Fruit fly (Drosophila melanogaster) whole organism, embryonic: Measurements from ENCODE around the gene ver.

Experiments used
- ATbp ChIP-seq: fragments of 200-800 bp; sonication (Bioruptor generic); optimal IDR thresholded peaks from 2 replicates; lab custom pipeline; 2017; ENCODE audit warnings: missing biosample characterization, mild to moderate bottlenecking, missing genetic modification characterization, missing genetic modification reagents
- Atf-2 ChIP-seq: fragments of 200-800 bp; sonication (Bioruptor generic); optimal IDR thresholded peaks from 2 replicates; lab custom pipeline; 2016; ENCODE audit warnings: missing biosample characterization, missing genetic modification characterization
- Atf6 ChIP-seq: fragments of 200-800 bp; sonication (Bioruptor generic); IDR thresholded peaks from 2 replicates; pipeline ENCODE4 v1.3.6; 2022; ENCODE audit warnings: missing biosample characterization, missing genetic modification characterization
- CG10209 ChIP-seq: fragments of 200-800 bp; sonication (Bioruptor generic); optimal IDR thresholded peaks from 3 replicates; lab custom pipeline; 2017; ENCODE audit warnings: missing biosample characterization, mild to moderate bottlenecking, missing genetic modification characterization, missing genetic modification reagents
- CG12071 ChIP-seq: fragments of 200-800 bp; sonication (Bioruptor generic); optimal IDR thresholded peaks from 3 replicates; lab custom pipeline; 2018; ENCODE audit warnings: missing biosample characterization, mild to moderate bottlenecking, missing genetic modification characterization
- CG12744 ChIP-seq: fragments of 200-800 bp; sonication (Bioruptor generic); optimal IDR thresholded peaks from 2 replicates; lab custom pipeline; 2016; ENCODE audit warnings: missing biosample characterization, missing genetic modification characterization
- CG15011 ChIP-seq: fragments of 200-800 bp; sonication (Bioruptor generic); optimal IDR thresholded peaks from 3 replicates; lab custom pipeline; 2018; ENCODE audit warnings: missing biosample characterization, mild to moderate bottlenecking, missing genetic modification characterization
- CG15269 ChIP-seq: fragments of 200-800 bp; sonication (Bioruptor generic); optimal IDR thresholded peaks from 2 replicates; lab custom pipeline; 2018; ENCODE audit warnings: missing biosample characterization, mild to moderate bottlenecking, missing genetic modification characterization, moderate library complexity
- CG15601 ChIP-seq: fragments of 200-800 bp; sonication (Bioruptor generic); optimal IDR thresholded peaks from 3 replicates; lab custom pipeline; 2019; ENCODE audit warnings: missing biosample characterization, mild to moderate bottlenecking, missing genetic modification characterization, moderate library complexity
- CG17186 ChIP-seq: fragments of 200-800 bp; sonication (Bioruptor generic); optimal IDR thresholded peaks from 3 replicates; lab custom pipeline; 2017; ENCODE audit warnings: missing biosample characterization, missing genetic modification reagents, missing genetic modification characterization
- CG17359 ChIP-seq: fragments of 200-800 bp; sonication (Bioruptor generic); optimal IDR thresholded peaks from 3 replicates; lab custom pipeline; 2018; ENCODE audit warnings: missing biosample characterization, mild to moderate bottlenecking, missing genetic modification characterization, moderate library complexity
- CG17612 ChIP-seq: fragments of 200-800 bp; sonication (Bioruptor generic); IDR thresholded peaks from 2 replicates; pipeline ENCODE4 v1.3.6; 2022; ENCODE audit warnings: missing biosample characterization, missing genetic modification characterization
- CG2202 ChIP-seq: fragments of 200-800 bp; sonication (Bioruptor generic); optimal IDR thresholded peaks from 2 replicates; lab custom pipeline; 2018; ENCODE audit warnings: missing biosample characterization, mild to moderate bottlenecking, missing genetic modification characterization
- CG2875 ChIP-seq: fragments of 200-800 bp; sonication (Bioruptor generic); optimal IDR thresholded peaks from 2 replicates; lab custom pipeline; 2017; ENCODE audit warnings: missing biosample characterization, mild to moderate bottlenecking, missing genetic modification characterization, missing genetic modification reagents
- CG32532 ChIP-seq: fragments of 200-800 bp; sonication (Bioruptor generic); IDR thresholded peaks from 2 replicates; pipeline ENCODE4 v1.3.6; 2022; ENCODE audit warnings: missing biosample characterization, missing genetic modification characterization
- CG33557 ChIP-seq: fragments of 200-800 bp; sonication (Bioruptor generic); optimal IDR thresholded peaks from 2 replicates; lab custom pipeline; 2019; ENCODE audit warnings: missing biosample characterization, mild to moderate bottlenecking, missing genetic modification characterization, moderate library complexity
- CG4360 ChIP-seq: fragments of 200-800 bp; sonication (Bioruptor generic); IDR thresholded peaks from 2 replicates; pipeline ENCODE4 v1.3.6; 2022; ENCODE audit warnings: missing biosample characterization, missing genetic modification characterization
- CG5245 ChIP-seq: fragments of 200-800 bp; sonication (Bioruptor generic); optimal IDR thresholded peaks from 3 replicates; lab custom pipeline; 2016; ENCODE audit warnings: missing biosample characterization, missing genetic modification characterization
- CG6683 ChIP-seq: fragments of 200-800 bp; sonication (Bioruptor generic); optimal IDR thresholded peaks from 2 replicates; lab custom pipeline; 2017; ENCODE audit warnings: missing biosample characterization, mild to moderate bottlenecking, missing genetic modification characterization, missing genetic modification reagents
- CG8944 ChIP-seq: fragments of 200-800 bp; sonication (Bioruptor generic); optimal IDR thresholded peaks from 3 replicates; lab custom pipeline; 2016; ENCODE audit warnings: missing biosample characterization, missing genetic modification characterization
- Elba2 ChIP-seq: fragments of 200-800 bp; sonication (Bioruptor generic); optimal IDR thresholded peaks from 3 replicates; lab custom pipeline; 2016; ENCODE audit warnings: missing biosample characterization, missing genetic modification characterization
- HLH3B ChIP-seq: fragments of 200-800 bp; sonication (Bioruptor generic); IDR thresholded peaks from 2 replicates; pipeline ENCODE4 v1.3.6; 2022; ENCODE audit warnings: missing biosample characterization, missing genetic modification characterization
- HmgD ChIP-seq: fragments of 200-800 bp; sonication (Bioruptor generic); optimal IDR thresholded peaks from 3 replicates; lab custom pipeline; 2016; ENCODE audit warnings: missing biosample characterization, missing genetic modification characterization
- Hr51 ChIP-seq, 2 experiments: fragments of 200-800 bp; sonication (Bioruptor generic); optimal IDR thresholded peaks; 2 replicates in 1 of 2; 3 replicates in 1 of 2; lab custom pipeline; 2016 to 2018; ENCODE audit warnings: missing biosample characterization in 2 of 2, missing genetic modification characterization in 2 of 2, mild to moderate bottlenecking in 1 of 2, moderate library complexity in 1 of 2
- Lim3 ChIP-seq: fragments of 200-800 bp; sonication (Bioruptor generic); IDR thresholded peaks from 2 replicates; pipeline ENCODE4 v1.3.6; 2022; ENCODE audit warnings: missing biosample characterization, missing genetic modification characterization
- MESR4 ChIP-seq: fragments of 200-800 bp; sonication (Bioruptor generic); optimal IDR thresholded peaks from 2 replicates; lab custom pipeline; 2018; ENCODE audit warnings: missing biosample characterization, mild to moderate bottlenecking, missing genetic modification characterization, moderate library complexity
- Sry-β ChIP-seq: fragments of 200-800 bp; sonication (Bioruptor generic); optimal IDR thresholded peaks from 2 replicates; lab custom pipeline; 2018; ENCODE audit warnings: missing biosample characterization, mild to moderate bottlenecking, missing genetic modification characterization, moderate library complexity
- Taf1 ChIP-seq: fragments of 200-800 bp; sonication (Bioruptor generic); IDR thresholded peaks from 2 replicates; pipeline ENCODE4 v1.3.6; 2022; ENCODE audit warnings: missing biosample characterization, missing genetic modification characterization
- Tbp ChIP-seq: fragments of >200 bp; optimal IDR thresholded peaks from 2 replicates; lab custom pipeline; 2018; ENCODE audit warnings: missing biosample characterization, missing genetic modification characterization
- ac ChIP-seq: fragments of 200-800 bp; sonication (Bioruptor generic); optimal IDR thresholded peaks from 3 replicates; lab custom pipeline; 2017; ENCODE audit warnings: missing biosample characterization, mild to moderate bottlenecking, missing genetic modification characterization
- br ChIP-seq: fragments of >200 bp; optimal IDR thresholded peaks from 2 replicates; lab custom pipeline; 2017
- cad ChIP-seq: fragments of >200 bp; optimal IDR thresholded peaks from 2 replicates; lab custom pipeline; 2017; ENCODE audit warnings: missing biosample characterization, missing genetic modification characterization
- crc ChIP-seq: fragments of 200-800 bp; sonication (Bioruptor generic); optimal IDR thresholded peaks from 2 replicates; lab custom pipeline; 2016; ENCODE audit warnings: missing biosample characterization, missing genetic modification characterization
- crp ChIP-seq, 2 experiments: fragments of 200-800 bp; sonication (Bioruptor generic); optimal IDR thresholded peaks; 2 replicates in 1 of 2; 3 replicates in 1 of 2; lab custom pipeline; 2017; ENCODE audit warnings: missing biosample characterization in 2 of 2, missing genetic modification characterization in 2 of 2, mild to moderate bottlenecking in 1 of 2, moderate library complexity in 1 of 2
- fu2 ChIP-seq: fragments of 200-800 bp; sonication (Bioruptor generic); optimal IDR thresholded peaks from 2 replicates; lab custom pipeline; 2016; ENCODE audit warnings: missing biosample characterization, missing genetic modification characterization
- grn ChIP-seq: fragments of 200-800 bp; sonication (Bioruptor generic); optimal IDR thresholded peaks from 3 replicates; lab custom pipeline; 2017; ENCODE audit warnings: missing biosample characterization, missing genetic modification characterization
- gro ChIP-seq: fragments of 200-800 bp; sonication (Bioruptor generic); optimal IDR thresholded peaks from 2 replicates; lab custom pipeline; 2016; ENCODE audit warnings: missing biosample characterization, missing genetic modification characterization
- lola ChIP-seq, 3 experiments: fragments of >200 bp in 2 of 3; fragments of 200-800 bp in 1 of 3; sonication (Bioruptor generic) in 1 of 3; optimal IDR thresholded peaks; 2 replicates each; lab custom pipeline; 2017 to 2019; ENCODE audit warnings: missing biosample characterization in 3 of 3, missing genetic modification characterization in 3 of 3, mild to moderate bottlenecking in 1 of 3, moderate library complexity in 1 of 3
- pho ChIP-seq: fragments of 200-800 bp; sonication (Bioruptor generic); optimal IDR thresholded peaks from 2 replicates; lab custom pipeline; 2016; ENCODE audit warnings: missing biosample characterization, missing genetic modification characterization
- prd ChIP-seq, 3 experiments: fragments of >200 bp in 2 of 3; fragments of 200-800 bp in 1 of 3; sonication (Bioruptor generic) in 1 of 3; optimal IDR thresholded peaks in 2 of 3; IDR thresholded peaks in 1 of 3; 2 replicates in 2 of 3; 3 replicates in 1 of 3; pipeline versions ENCODE4 v1.3.6 to Lab custom; 2017 to 2022; ENCODE audit warnings: missing biosample characterization in 1 of 3, missing genetic modification characterization in 1 of 3
- ranshi ChIP-seq: fragments of 200-800 bp; sonication (Bioruptor generic); IDR thresholded peaks from 2 replicates; pipeline ENCODE4 v1.3.6; 2022; ENCODE audit warnings: missing biosample characterization, missing genetic modification characterization
- scrt ChIP-seq: fragments of 200-800 bp; sonication (Bioruptor generic); optimal IDR thresholded peaks from 2 replicates; lab custom pipeline; 2018; ENCODE audit warnings: missing biosample characterization, mild to moderate bottlenecking, missing genetic modification characterization, moderate library complexity
- tll ChIP-seq, 2 experiments: fragments of 200-800 bp in 1 of 2; fragments of >200 bp in 1 of 2; sonication (Bioruptor generic) in 1 of 2; optimal IDR thresholded peaks; 2 replicates each; lab custom pipeline; 2017 to 2019; ENCODE audit warnings: missing biosample characterization in 2 of 2, missing genetic modification characterization in 2 of 2, mild to moderate bottlenecking in 1 of 2, moderate library complexity in 1 of 2
- twi ChIP-seq: fragments of 200-800 bp; optimal IDR thresholded peaks from 2 replicates; lab custom pipeline; 2019; ENCODE audit warnings: missing biosample characterization, mild to moderate bottlenecking, missing genetic modification characterization, moderate library complexity
- unc-4 ChIP-seq: fragments of 200-800 bp; sonication (Bioruptor generic); IDR thresholded peaks from 2 replicates; pipeline ENCODE4 v1.3.6; 2022; ENCODE audit warnings: missing biosample characterization, missing genetic modification characterization; ENCODE audit not compliant: partially characterized antibody
- unpg ChIP-seq: fragments of 200-800 bp; sonication (Bioruptor generic); optimal IDR thresholded peaks from 3 replicates; lab custom pipeline; 2018; ENCODE audit warnings: missing biosample characterization, mild to moderate bottlenecking, missing genetic modification characterization, moderate library complexity
- wdn ChIP-seq: fragments of 200-800 bp; sonication (Bioruptor generic); IDR thresholded peaks from 2 replicates; pipeline ENCODE4 v1.3.6; 2022; ENCODE audit warnings: missing biosample characterization, missing genetic modification characterization
- wek ChIP-seq: fragments of 200-800 bp; sonication (Bioruptor generic); optimal IDR thresholded peaks from 3 replicates; lab custom pipeline; 2018; ENCODE audit warnings: missing biosample characterization, mild to moderate bottlenecking, missing genetic modification characterization, moderate library complexity
- zfh2 ChIP-seq: fragments of 200-800 bp; sonication (Bioruptor generic); optimal IDR thresholded peaks from 2 replicates; lab custom pipeline; 2016; ENCODE audit warnings: missing biosample characterization, missing genetic modification characterization

Gene ver

dm6 chr3L:12514762-12515215 is 9.0 kb upstream of the ver start, which contains the start of the genes sti and tral (continued):
- TF ChIP-seq Elba2 (peak; percentile 65), Hr51 (GFP tag; optimal IDR thresholded peaks at IDR 0.05; lab: Kevin White, UChicago) (peak; percentile 79 to 96), CG6683 (GFP tag; lab: Kevin White, UChicago) (peak; percentile 64), CG17186 (GFP tag; lab: Kevin White, UChicago) (peak; percentile 94), br (lab: Kevin White, UChicago) (no peak), grn (GFP tag; lab: Kevin White, UChicago) (peak; percentile 40), lola (GFP tag; optimal IDR thresholded peaks at IDR 0.05; lab: Kevin White, UChicago) (peak in 1 of 3 experiments; percentile 78), CG8944 (GFP tag; lab: Kevin White, UChicago) (peak; percentile 95), CG15011 (GFP tag; lab: Kevin White, UChicago) (peak; percentile 70), Atf-2 (peak; percentile 87), HmgD (GFP tag; lab: Kevin White, UChicago) (peak; percentile 93), unc-4 (peak; percentile 21; the same call in 1 of the 2 replicates), MESR4 (GFP tag; lab: Kevin White, UChicago) (peak; percentile 86), Atf6 (peak; percentile 85), twi (tag; lab: Kevin White, UChicago) (peak; percentile 69), zfh2 (GFP tag; lab: Kevin White, UChicago) (peak; percentile 96), CG15269 (peak; percentile 80), Taf1 (GFP tag; lab: Robert Waterston, UW) (peak; percentile 73), CG10209 (GFP tag; lab: Kevin White, UChicago) (peak; percentile 84), ranshi (peak; percentile 86), CG12744 (peak; percentile 90), wdn (GFP tag; lab: Robert Waterston, UW) (peak; percentile 64), CG2875 (GFP tag; lab: Kevin White, UChicago) (peak; percentile 39), cad (GFP tag; lab: Kevin White, UChicago) (no peak), CG33557 (GFP tag; lab: Kevin White, UChicago) (peak; percentile 78), ATbp (GFP tag; lab: Kevin White, UChicago) (peak; percentile 60), Lim3 (GFP tag; lab: Robert Waterston, UW) (no peak), fu2 (peak; percentile 94), CG5245 (peak; percentile 86), wek (GFP tag; lab: Kevin White, UChicago) (peak; percentile 1), CG2202 (peak; percentile 72), tll (GFP tag; optimal IDR thresholded peaks at IDR 0.05; lab: Kevin White, UChicago) (no peak), CG17359 (tag; lab: Kevin White, UChicago) (peak; percentile 86), scrt (GFP tag; lab: Kevin White, UChicago) (peak; percentile 68), CG4360 (GFP tag; lab: Robert Waterston, UW) (peak; percentile 18; the same call in 1 of the 2 replicates), ac (GFP tag; lab: Kevin White, UChicago) (peak; percentile 16), CG15601 (tag; lab: Kevin White, UChicago) (peak; percentile 76), crp (GFP tag; optimal IDR thresholded peaks at IDR 0.05; lab: Kevin White, UChicago) (peak in 1 of 2 experiments; percentile 53), gro (GFP tag; lab: Kevin White, UChicago) (peak; percentile 95), crc (GFP tag; lab: Kevin White, UChicago) (peak; percentile 77), unpg (peak; percentile 81), CG12071 (peak; percentile 35), CG17612 (GFP tag; lab: Robert Waterston, UW) (peak; percentile 57; the same call in 1 of the 2 replicates), Sry-β (GFP tag; lab: Kevin White, UChicago) (peak; percentile 0), pho (GFP tag; lab: Kevin White, UChicago) (peak; percentile 95), prd (optimal IDR thresholded peaks at IDR 0.05; lab: Kevin White, UChicago) (no peak), prd (GFP tag; IDR thresholded peaks at IDR 0.05; lab: Robert Waterston, UW) (peak; percentile 89), Tbp (peak; percentile 67), CG32532 (peak; percentile 89), HLH3B (peak; percentile 80)
